Fruit fly (Drosophila melanogaster): ENCODE measurements around the gene CG11714.

Gene CG11714

dm6 chr3L:11483135-11483534 is 39.4 kb downstream of the CG11714 start (continued):
- peak; percentile 44 for TF ChIP-seq unpg (GFP tag; optimal IDR thresholded peaks at IDR 0.05)
- peak; percentile 37 for TF ChIP-seq pnt (GFP tag; optimal IDR thresholded peaks at IDR 0.05)
- TF ChIP-seq Atf6 (GFP tag; IDR thresholded peaks at IDR 0.05): no peak
- TF ChIP-seq Dll (GFP tag; IDR thresholded peaks at IDR 0.05; ENCODE audit: partially characterized antibody): no peak
- peak; percentile 4 for TF ChIP-seq CG4424 (GFP tag; optimal IDR thresholded peaks at IDR 0.05)
- peak; percentile 70 for TF ChIP-seq CG2678 (tag; optimal IDR thresholded peaks at IDR 0.05)
- TF ChIP-seq CG3163 (GFP tag; optimal IDR thresholded peaks at IDR 0.05): no peak
- TF ChIP-seq CG7745 (tag; optimal IDR thresholded peaks at IDR 0.05): no peak
- peak; percentile 37 for TF ChIP-seq CG32772 (GFP tag; IDR thresholded peaks at IDR 0.05)
- no peak for TF ChIP-seq CG30020 (tag; optimal IDR thresholded peaks at IDR 0.05)
- peak in 1 of 2 experiments; percentile 51 for TF ChIP-seq bsh (GFP tag; optimal IDR thresholded peaks at IDR 0.05)
- TF ChIP-seq Trl (optimal IDR thresholded peaks at IDR 0.05): no peak
- peak; percentile 35 for TF ChIP-seq Trl (GFP tag; optimal IDR thresholded peaks at IDR 0.05)
- TF ChIP-seq Oli (tag; optimal IDR thresholded peaks at IDR 0.05): peak; percentile 37
- TF ChIP-seq pho (GFP tag; optimal IDR thresholded peaks at IDR 0.05): no peak
- TF ChIP-seq CG2875 (GFP tag; optimal IDR thresholded peaks at IDR 0.05): no peak
- 0 out of 3 replicates have a peak, but pooled peaks have one; percentile 37 for TF ChIP-seq CG11695 (GFP tag; IDR thresholded peaks at IDR 0.05)
- peak; percentile 27 for TF ChIP-seq CoRest (tag; optimal IDR thresholded peaks at IDR 0.05)
- peak; percentile 2 for TF ChIP-seq CG4617 (GFP tag; optimal IDR thresholded peaks at IDR 0.05; ENCODE audit: borderline replicate concordance)
- no peak for TF ChIP-seq CG8281 (tag; optimal IDR thresholded peaks at IDR 0.05)
- peak; percentile 18 for TF ChIP-seq CG30431 (GFP tag; optimal IDR thresholded peaks at IDR 0.05)
- no peak for TF ChIP-seq CG12299 (tag; optimal IDR thresholded peaks at IDR 0.05)
- no peak for TF ChIP-seq br (optimal IDR thresholded peaks at IDR 0.05)
- TF ChIP-seq fd3F (GFP tag; optimal IDR thresholded peaks at IDR 0.05): no peak
- no peak for TF ChIP-seq vfl (GFP tag; optimal IDR thresholded peaks at IDR 0.05)
- no peak for TF ChIP-seq CG13894 (tag; optimal IDR thresholded peaks at IDR 0.05)
- TF ChIP-seq Eip74EF (GFP tag; optimal IDR thresholded peaks at IDR 0.05): no peak
- peak; percentile 11 for TF ChIP-seq CG16815 (GFP tag; optimal IDR thresholded peaks at IDR 0.05)
- TF ChIP-seq Hsf (GFP tag; optimal IDR thresholded peaks at IDR 0.05): peak; percentile 49
- no peak for TF ChIP-seq CG7928 (GFP tag; optimal IDR thresholded peaks at IDR 0.05)
- TF ChIP-seq CG34422 (GFP tag; IDR thresholded peaks at IDR 0.05): 0 out of 3 replicates have a peak, but pooled peaks have one; percentile 32
- TF ChIP-seq gce (GFP tag; IDR thresholded peaks at IDR 0.05): 0 out of 3 replicates have a peak, but pooled peaks have one; percentile 10
- no peak for TF ChIP-seq run (tag; optimal IDR thresholded peaks at IDR 0.05)
- TF ChIP-seq CG17361 (GFP tag; IDR thresholded peaks at IDR 0.05): peak; percentile 61
- no peak for TF ChIP-seq Rfx (GFP tag; IDR thresholded peaks at IDR 0.05)
- peak; percentile 24; the same call in 1 of the 2 replicates for TF ChIP-seq CG14667 (GFP tag; IDR thresholded peaks at IDR 0.05)
- TF ChIP-seq NK7.1 (GFP tag; optimal IDR thresholded peaks at IDR 0.05): no peak
- TF ChIP-seq CG3065 (GFP tag; optimal IDR thresholded peaks at IDR 0.05): no peak
- no peak for TF ChIP-seq HHEX (GFP tag; optimal IDR thresholded peaks at IDR 0.05)
- TF ChIP-seq stwl (tag; optimal IDR thresholded peaks at IDR 0.05): no peak
- no peak for TF ChIP-seq CG7963 (GFP tag; IDR thresholded peaks at IDR 0.05; ENCODE audit: partially characterized antibody)
- TF ChIP-seq CG18599 (GFP tag; optimal IDR thresholded peaks at IDR 0.05): peak; percentile 56
- peak; percentile 98 for TF ChIP-seq CG10431 (GFP tag; optimal IDR thresholded peaks at IDR 0.05)
- no peak for TF ChIP-seq wor (GFP tag; IDR thresholded peaks at IDR 0.05)
- TF ChIP-seq Hr51 (GFP tag; optimal IDR thresholded peaks at IDR 0.05): peak in 1 of 2 experiments; percentile 58
- TF ChIP-seq CG4854 (GFP tag; optimal IDR thresholded peaks at IDR 0.05): no peak
- TF ChIP-seq Sry-β (GFP tag; optimal IDR thresholded peaks at IDR 0.05): no peak
- TF ChIP-seq Blimp-1 (GFP tag; optimal IDR thresholded peaks at IDR 0.05): peak; percentile 52
- no peak for TF ChIP-seq Adf1 (GFP tag; IDR thresholded peaks at IDR 0.05)
- peak; percentile 43 for TF ChIP-seq mam (GFP tag; optimal IDR thresholded peaks at IDR 0.05)
